Worm (Caenorhabditis elegans): ENCODE measurements around the gene sru-39.

DNA sequence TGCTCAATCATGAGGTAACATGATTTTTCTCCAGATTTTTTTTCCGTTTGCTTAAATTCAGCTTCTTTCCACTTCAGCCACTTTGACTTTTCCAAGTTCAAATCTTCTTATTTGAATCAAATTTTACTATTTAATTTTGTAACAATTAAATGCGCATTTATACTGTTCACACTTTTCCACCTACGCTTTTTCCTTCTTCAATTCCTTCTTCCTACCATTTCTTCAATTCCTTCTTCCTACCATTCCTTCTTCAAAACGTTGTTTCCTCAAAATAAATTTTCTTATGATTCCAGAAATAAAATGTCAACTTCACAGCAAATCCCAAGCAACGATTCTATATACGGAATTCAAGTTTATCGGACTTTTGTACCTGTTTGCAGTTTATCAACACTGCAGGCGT is 13.1 kb downstream of the sru-39 start, which contains the start of gene sru-31:
- TF ChIP-seq dao-5 (tag; optimal IDR thresholded peaks at IDR 0.05) (no peak), W03F9.2 (tag; optimal IDR thresholded peaks at IDR 0.05) (no peak)
